Fruit fly (Drosophila melanogaster): ENCODE data around the gene CG31142.

The CG31142 gene

dm6 chr3R:23971208-23971607 lies 42.2 kb downstream of the CG31142 start:
- TF ChIP-seq Nf-YC (tag; optimal IDR thresholded peaks at IDR 0.05), result no peak
- TF ChIP-seq Blimp-1 (GFP tag; optimal IDR thresholded peaks at IDR 0.05), result peak; percentile 34
- no peak for TF ChIP-seq CG7928 (GFP tag; optimal IDR thresholded peaks at IDR 0.05)
- peak; percentile 51; the same call in 1 of the 3 replicates for TF ChIP-seq ci (GFP tag; IDR thresholded peaks at IDR 0.05)
- peak; percentile 81 for TF ChIP-seq crol (GFP tag; IDR thresholded peaks at IDR 0.05)
- TF ChIP-seq ATbp (GFP tag; optimal IDR thresholded peaks at IDR 0.05), result peak; percentile 31
- no peak for TF ChIP-seq CG4854 (GFP tag; optimal IDR thresholded peaks at IDR 0.05)
- peak; percentile 11 for TF ChIP-seq MTF-1 (GFP tag; optimal IDR thresholded peaks at IDR 0.05; ENCODE audit: borderline replicate concordance)
- no peak for TF ChIP-seq CG8924 (tag; optimal IDR thresholded peaks at IDR 0.05)
- no peak for TF ChIP-seq CG17328 (GFP tag; IDR thresholded peaks at IDR 0.05)
- TF ChIP-seq esg (GFP tag; conservative IDR thresholded peaks at IDR 0.05), result no peak
- no peak for TF ChIP-seq cas (GFP tag; IDR thresholded peaks at IDR 0.05)
- TF ChIP-seq Ptx1 (GFP tag; IDR thresholded peaks at IDR 0.05), result no peak
- TF ChIP-seq HmgZ (tag; optimal IDR thresholded peaks at IDR 0.05), result no peak
- TF ChIP-seq CG34224 (GFP tag; IDR thresholded peaks at IDR 0.05; ENCODE audit: partially characterized antibody), result no peak
- TF ChIP-seq fd64A (GFP tag; optimal IDR thresholded peaks at IDR 0.05), result peak; percentile 11
- peak; percentile 89 for TF ChIP-seq CG31365 (tag; optimal IDR thresholded peaks at IDR 0.05)
- TF ChIP-seq Hr78 (GFP tag; optimal IDR thresholded peaks at IDR 0.05), result peak in 1 of 2 experiments; percentile 43
- peak; percentile 33; the same call in 1 of the 2 replicates for TF ChIP-seq vvl (GFP tag; IDR thresholded peaks at IDR 0.05)
- peak; percentile 60 for TF ChIP-seq cg (GFP tag; optimal IDR thresholded peaks at IDR 0.05)

dm6 chr3R:23971764-23972163 lies 42.7 kb downstream of the CG31142 start:
- TF ChIP-seq CG11093 (GFP tag; IDR thresholded peaks at IDR 0.05) (no peak), Dip3 (GFP tag; optimal IDR thresholded peaks at IDR 0.05) (no peak), CG7839 (tag; optimal IDR thresholded peaks at IDR 0.05) (no peak), CG11696 (GFP tag; IDR thresholded peaks at IDR 0.05) (no peak), CG11504 (tag; optimal IDR thresholded peaks at IDR 0.05) (no peak), Fer3 (tag; optimal IDR thresholded peaks at IDR 0.05) (no peak), zfh2 (GFP tag; optimal IDR thresholded peaks at IDR 0.05) (no peak), CG4820 (GFP tag; optimal IDR thresholded peaks at IDR 0.05) (no peak), Lhr (GFP tag; optimal IDR thresholded peaks at IDR 0.05) (no peak), CG18764 (GFP tag; optimal IDR thresholded peaks at IDR 0.05) (no peak), rib (GFP tag; IDR thresholded peaks at IDR 0.05) (no peak), CG11247 (GFP tag; IDR thresholded peaks at IDR 0.05) (no peak), Jarid2 (GFP tag; optimal IDR thresholded peaks at IDR 0.05) (no peak), fu2 (GFP tag; optimal IDR thresholded peaks at IDR 0.05) (no peak), CG7745 (tag; optimal IDR thresholded peaks at IDR 0.05) (no peak), Six4 (GFP tag; optimal IDR thresholded peaks at IDR 0.05) (no peak), CTCF (GFP tag; optimal IDR thresholded peaks at IDR 0.05) (no peak), insv (GFP tag; optimal IDR thresholded peaks at IDR 0.05) (no peak), Sin3A (optimal IDR thresholded peaks at IDR 0.05) (no peak), crol (GFP tag; IDR thresholded peaks at IDR 0.05) (peak; percentile 68), CG1647 (GFP tag; optimal IDR thresholded peaks at IDR 0.05) (no peak), Doc2 (GFP tag; IDR thresholded peaks at IDR 0.05) (0 out of 2 replicates have a peak, but pooled peaks have one; percentile 20), CG18262 (tag; optimal IDR thresholded peaks at IDR 0.05) (no peak), jigr1 (GFP tag; IDR thresholded peaks at IDR 0.05) (no peak), Med (GFP tag) (peak; percentile 56), CG4424 (GFP tag; optimal IDR thresholded peaks at IDR 0.05) (no peak), CG11456 (GFP tag; IDR thresholded peaks at IDR 0.05) (peak; percentile 62; the same call in 1 of the 3 replicates), crp (GFP tag; optimal IDR thresholded peaks at IDR 0.05) (no peak), lov (optimal IDR thresholded peaks at IDR 0.05) (no peak), lov (GFP tag; IDR thresholded peaks at IDR 0.05) (no peak), CG14710 (tag; optimal IDR thresholded peaks at IDR 0.05) (no peak), CG8388 (GFP tag; optimal IDR thresholded peaks at IDR 0.05) (no peak), E2f2 (GFP tag; IDR thresholded peaks at IDR 0.05) (no peak)

Measured in whole organism, embryonic.